Worm (Caenorhabditis elegans) whole organism, midembryonic: ENCODE measurements around the gene nspg-6.

Experiments used
- klf-2 ChIP-seq: fragments of 200-800 bp; sonication (Bioruptor generic); conservative IDR thresholded peaks from 2 replicates; pipeline ENCODE4 v1.3.6; 2022; ENCODE audit warnings: missing genetic modification reagents, missing genetic modification characterization, missing compliant biosample characterization
- med-1 ChIP-seq: sonication (generic microtip); optimal IDR thresholded peaks from 2 replicates; lab custom pipeline; 2017; ENCODE audit warnings: missing genetic modification characterization, mild to moderate bottlenecking, missing compliant biosample characterization, antibody characterized with exemption, missing genetic modification reagents; ENCODE audit not compliant: insufficient read depth
- ref-1 ChIP-seq: fragments of 200-800 bp; sonication (Bioruptor generic); conservative IDR thresholded peaks from 2 replicates; pipeline ENCODE4 v1.3.6; 2022; ENCODE audit warnings: missing genetic modification reagents, missing genetic modification characterization, missing compliant biosample characterization
- ztf-23 ChIP-seq: fragments of 200-800 bp; sonication (Bioruptor generic); IDR thresholded peaks from 2 replicates; pipeline ENCODE4 v1.3.6; 2022; ENCODE audit warnings: missing genetic modification reagents, missing genetic modification characterization, missing compliant biosample characterization

DNA sequence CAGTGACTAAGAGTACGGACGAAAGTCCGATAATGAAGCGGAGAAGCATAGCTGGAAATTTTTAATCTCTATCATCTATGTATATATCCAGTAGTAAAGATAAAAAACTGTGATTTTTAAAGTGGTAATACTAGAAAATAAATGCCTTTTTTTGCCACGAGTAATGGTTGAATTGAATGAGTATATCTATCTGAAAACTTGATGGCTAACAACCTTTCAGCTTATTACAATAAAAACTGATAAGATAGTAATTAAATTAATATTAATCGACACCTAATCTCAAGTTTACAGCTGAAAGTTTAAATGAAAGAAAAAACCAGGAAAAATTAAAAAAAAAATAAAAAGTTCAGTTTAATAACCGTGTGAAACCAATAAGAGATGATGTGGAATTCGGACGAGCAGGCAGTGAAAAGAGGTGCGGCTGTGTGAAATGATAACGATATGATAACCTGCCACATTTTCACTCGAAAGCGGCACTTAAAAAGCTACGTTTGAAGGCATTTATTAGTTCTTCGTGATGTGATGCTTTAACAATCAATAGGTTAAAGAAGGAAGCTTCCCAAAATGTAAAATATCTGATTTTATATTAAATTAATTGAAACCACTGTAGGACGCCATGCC is at the start of gene nspg-6:
- TF ChIP-seq klf-2 (GFP tag; lab: Robert Waterston, UW) (no peak), ref-1 (GFP tag; lab: Robert Waterston, UW) (no peak), med-1 (GFP tag; lab: Kevin White, UChicago) (no peak), ztf-23 (GFP tag; lab: Robert Waterston, UW) (no peak)
